Worm (Caenorhabditis elegans) whole organism, L3 larva: ENCODE measurements around the gene tsp-16.

Source experiments
- R02D3.7 ChIP-seq: fragments of 150-350 bp; optimal IDR thresholded peaks from 2 replicates; lab custom pipeline; 2014; ENCODE audit warnings: missing biosample characterization, missing genetic modification characterization
- ZK546.5 ChIP-seq: sonication (generic microtip); optimal IDR thresholded peaks from 2 replicates; lab custom pipeline; 2017; ENCODE audit warnings: missing biosample characterization, missing genetic modification characterization
- aly-2 ChIP-seq: fragments of 150-350 bp; optimal IDR thresholded peaks from 2 replicates; lab custom pipeline; 2014; ENCODE audit warnings: missing biosample characterization, missing genetic modification characterization
- ceh-82 ChIP-seq: fragments of 150-350 bp; optimal IDR thresholded peaks from 2 replicates; lab custom pipeline; 2014; ENCODE audit warnings: missing biosample characterization, missing genetic modification characterization
- daf-12 ChIP-seq: fragments of 150-350 bp; optimal IDR thresholded peaks from 2 replicates; lab custom pipeline; 2014; ENCODE audit warnings: missing biosample characterization, missing genetic modification reagents, missing genetic modification characterization
- egl-5 ChIP-seq: fragments of 150-350 bp; optimal IDR thresholded peaks from 2 replicates; lab custom pipeline; 2017; ENCODE audit warnings: missing biosample characterization, missing genetic modification reagents, missing genetic modification characterization, inconsistent platforms
- elt-2 ChIP-seq: sonication (generic microtip); optimal IDR thresholded peaks from 2 replicates; lab custom pipeline; 2016; ENCODE audit warnings: missing genetic modification reagents, mild to moderate bottlenecking, missing genetic modification characterization, missing compliant biosample characterization
- elt-3 ChIP-seq, 3 experiments: fragments of 150-350 bp in 1 of 3; sonication (generic microtip) in 2 of 3; optimal IDR thresholded peaks; 2 replicates in 2 of 3; 4 replicates in 1 of 3; lab custom pipeline; 2014 to 2017; ENCODE audit warnings: missing biosample characterization in 3 of 3, missing genetic modification characterization in 3 of 3
- fkh-10 ChIP-seq: sonication (generic microtip); optimal IDR thresholded peaks from 2 replicates; lab custom pipeline; 2017; ENCODE audit warnings: missing biosample characterization, missing genetic modification reagents, missing genetic modification characterization
- fkh-2 ChIP-seq: fragments of 150-350 bp; optimal IDR thresholded peaks from 2 replicates; lab custom pipeline; 2014; ENCODE audit warnings: missing biosample characterization, missing genetic modification reagents, missing genetic modification characterization
- jun-1 ChIP-seq: fragments of 150-350 bp; optimal IDR thresholded peaks from 2 replicates; lab custom pipeline; 2014; ENCODE audit warnings: missing biosample characterization, missing genetic modification reagents, missing genetic modification characterization
- lin-15B ChIP-seq: fragments of 150-350 bp; optimal IDR thresholded peaks from 2 replicates; lab custom pipeline; 2014; ENCODE audit warnings: missing biosample characterization, missing genetic modification characterization
- lin-39 ChIP-seq: fragments of 150-350 bp; optimal IDR thresholded peaks from 2 replicates; lab custom pipeline; 2018; ENCODE audit warnings: missing biosample characterization, missing genetic modification reagents, missing genetic modification characterization
- lsy-12 ChIP-seq: sonication (generic microtip); optimal IDR thresholded peaks from 2 replicates; lab custom pipeline; 2016; ENCODE audit warnings: mild to moderate bottlenecking, missing genetic modification characterization, missing compliant biosample characterization
- mml-1 ChIP-seq: fragments of 150-350 bp; sonication (generic microtip); optimal IDR thresholded peaks from 3 replicates; lab custom pipeline; 2014; ENCODE audit warnings: missing biosample characterization, missing genetic modification characterization
- nfya-1 ChIP-seq: sonication (generic microtip); optimal IDR thresholded peaks from 2 replicates; lab custom pipeline; 2017; ENCODE audit warnings: missing genetic modification characterization, mild to moderate bottlenecking, missing compliant biosample characterization, antibody characterized with exemption, moderate library complexity; ENCODE audit not compliant: insufficient read depth
- nhr-11 ChIP-seq: fragments of 150-350 bp; optimal IDR thresholded peaks from 2 replicates; lab custom pipeline; 2014; ENCODE audit warnings: missing biosample characterization, missing genetic modification characterization
- nhr-12 ChIP-seq: fragments of 150-350 bp; optimal IDR thresholded peaks from 2 replicates; lab custom pipeline; 2014; ENCODE audit warnings: missing biosample characterization, missing genetic modification characterization
- nhr-23 ChIP-seq: fragments of 150-350 bp; optimal IDR thresholded peaks from 2 replicates; lab custom pipeline; 2014; ENCODE audit warnings: missing biosample characterization, missing genetic modification reagents, missing genetic modification characterization
- nhr-237 ChIP-seq: fragments of 150-350 bp; optimal IDR thresholded peaks from 2 replicates; lab custom pipeline; 2014; ENCODE audit warnings: missing biosample characterization, missing genetic modification characterization
- nhr-25 ChIP-seq: sonication (generic microtip); optimal IDR thresholded peaks from 2 replicates; lab custom pipeline; 2017; ENCODE audit warnings: missing biosample characterization, missing genetic modification characterization
- nhr-43 ChIP-seq: sonication (generic microtip); optimal IDR thresholded peaks from 2 replicates; lab custom pipeline; 2016; ENCODE audit warnings: mild to moderate bottlenecking, missing genetic modification characterization, missing compliant biosample characterization; ENCODE audit not compliant: poor library complexity, severe bottlenecking
- nhr-76 ChIP-seq: fragments of 150-350 bp; sonication (generic microtip); optimal IDR thresholded peaks from 5 replicates; lab custom pipeline; 2014; ENCODE audit warnings: missing biosample characterization, missing genetic modification characterization
- nhr-77 ChIP-seq: fragments of 150-350 bp; optimal IDR thresholded peaks from 2 replicates; lab custom pipeline; 2014; ENCODE audit warnings: missing biosample characterization, missing genetic modification characterization
- pha-4 ChIP-seq: fragments of 150-350 bp; optimal IDR thresholded peaks from 2 replicates; lab custom pipeline; 2014; ENCODE audit warnings: missing biosample characterization, missing genetic modification reagents, missing genetic modification characterization
- pqm-1 ChIP-seq: fragments of 150-350 bp; optimal IDR thresholded peaks from 2 replicates; lab custom pipeline; 2017; ENCODE audit warnings: missing biosample characterization, missing genetic modification characterization, inconsistent platforms
- sea-2 ChIP-seq: fragments of 150-350 bp; sonication (generic microtip); optimal IDR thresholded peaks from 4 replicates; lab custom pipeline; 2014; ENCODE audit warnings: missing biosample characterization, missing genetic modification reagents, missing genetic modification characterization
- skn-1 ChIP-seq: fragments of 150-350 bp; optimal IDR thresholded peaks from 2 replicates; lab custom pipeline; 2014; ENCODE audit warnings: missing biosample characterization, missing genetic modification characterization
- unc-62 ChIP-seq: fragments of 150-350 bp; sonication (generic microtip); optimal IDR thresholded peaks from 4 replicates; lab custom pipeline; 2014; ENCODE audit warnings: missing biosample characterization, missing genetic modification reagents, missing genetic modification characterization
- zag-1 ChIP-seq: fragments of 150-350 bp; optimal IDR thresholded peaks from 2 replicates; lab custom pipeline; 2014; ENCODE audit warnings: missing biosample characterization, missing genetic modification characterization

The tsp-16 gene

DNA sequence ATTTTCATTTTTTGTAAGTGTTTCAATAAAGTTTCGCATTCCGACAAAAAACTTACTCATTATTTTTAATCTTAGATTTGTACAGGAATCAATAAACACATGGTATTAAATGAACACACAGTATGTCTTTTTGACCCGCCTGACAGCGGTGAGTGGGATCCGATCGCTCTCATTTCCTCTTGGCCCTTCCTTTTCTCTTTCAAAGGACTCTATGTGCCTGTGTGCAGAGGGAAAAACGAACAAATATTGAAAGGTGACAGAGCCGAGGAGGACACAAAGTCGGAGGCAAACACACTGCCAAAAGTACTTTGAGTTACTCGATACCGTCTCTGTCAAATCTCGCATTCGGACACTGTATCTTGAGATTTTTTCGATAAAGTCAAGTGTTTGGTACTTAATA, at the start of gene tsp-16, which contains the start of gene F01E11.20:
Gene tsp-16, minus strand, starts transcription at position 173 of the 400 bp plus-strand sequence.
Gene F01E11.20, minus strand, starts transcription at position 101 of the 400 bp plus-strand sequence.
- TF ChIP-seq fkh-2 (no peak), jun-1 (no peak), pha-4 (tag; lab: Kevin White, UChicago) (peak; percentile 70), nfya-1 (tag; lab: Kevin White, UChicago) (no peak), elt-2 (tag; lab: Kevin White, UChicago) (no peak), nhr-12 (tag; lab: Kevin White, UChicago) (no peak)
- TF ChIP-seq, all 47 proteins: peak for 1

- peak; percentile 77 for TF ChIP-seq fkh-10 (GFP tag; lab: Kevin White, UChicago)
- no peak for TF ChIP-seq nhr-237 (tag; lab: Kevin White, UChicago)
- TF ChIP-seq, all 47 proteins: peak for 1
Observed at ce11 chrX:7040760-7041159, 44.3 kb upstream of the tsp-16 start.

DNA sequence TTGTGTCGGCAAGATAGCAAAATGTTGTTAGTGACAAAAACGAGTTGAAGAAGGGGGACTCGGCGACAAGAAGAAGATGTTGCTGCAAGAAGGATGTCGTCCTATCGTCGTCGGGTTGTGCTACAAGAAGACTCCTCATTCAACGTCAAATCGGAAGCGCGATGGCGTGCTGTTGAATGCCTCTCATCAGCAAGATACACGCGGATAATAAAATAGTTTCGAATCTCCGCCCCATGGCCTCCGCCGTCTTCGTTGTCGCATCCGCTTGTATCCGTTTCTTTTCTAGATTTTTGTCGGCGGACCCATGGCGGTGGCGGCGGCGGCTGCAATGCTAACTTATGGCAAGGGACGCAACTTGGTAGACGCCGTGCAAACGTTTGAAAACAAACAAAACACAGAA, 41.6 kb upstream of the tsp-16 start:
- no peak for TF ChIP-seq nhr-43 (tag; lab: Kevin White, UChicago)
- TF ChIP-seq elt-3 (tag; optimal IDR thresholded peaks at IDR 0.05; lab: Kevin White, UChicago) = no peak
- no peak for TF ChIP-seq zag-1 (tag; lab: Kevin White, UChicago)
- no peak for TF ChIP-seq lsy-12 (tag; lab: Kevin White, UChicago)
- TF ChIP-seq unc-62 (GFP tag; lab: Kevin White, UChicago) = no peak
- TF ChIP-seq nhr-12 (tag; lab: Kevin White, UChicago) = no peak
- TF ChIP-seq lin-15B (tag; lab: Kevin White, UChicago) = no peak
- TF ChIP-seq pqm-1 (tag; lab: Kevin White, UChicago) = no peak
- no peak for TF ChIP-seq nhr-25 (tag; lab: Kevin White, UChicago)
- no peak for TF ChIP-seq egl-5
- no peak for TF ChIP-seq nhr-23
- no peak for TF ChIP-seq jun-1
- no peak for TF ChIP-seq nhr-77 (tag; lab: Kevin White, UChicago)
- no peak for TF ChIP-seq skn-1 (tag; lab: Kevin White, UChicago)
- TF ChIP-seq nhr-11 (tag; lab: Kevin White, UChicago) = no peak
- TF ChIP-seq aly-2 (tag; lab: Kevin White, UChicago) = no peak
- no peak for TF ChIP-seq nfya-1 (tag; lab: Kevin White, UChicago)

- TF ChIP-seq unc-62 (GFP tag; lab: Kevin White, UChicago) = no peak
- TF ChIP-seq nhr-77 (tag; lab: Kevin White, UChicago) = no peak
- TF ChIP-seq pqm-1 (tag; lab: Kevin White, UChicago) = no peak
- no peak for TF ChIP-seq sea-2 (GFP tag; lab: Kevin White, UChicago)
- TF ChIP-seq R02D3.7 (tag; lab: Kevin White, UChicago) = no peak
- TF ChIP-seq zag-1 (tag; lab: Kevin White, UChicago) = no peak
- no peak for TF ChIP-seq ZK546.5
- TF ChIP-seq egl-5 = no peak
- no peak for TF ChIP-seq nhr-76 (tag; lab: Kevin White, UChicago)
- no peak for TF ChIP-seq jun-1
- no peak for TF ChIP-seq lsy-12 (tag; lab: Kevin White, UChicago)
- no peak for TF ChIP-seq nhr-25 (tag; lab: Kevin White, UChicago)
- no peak for TF ChIP-seq ceh-82 (tag; lab: Kevin White, UChicago)
- no peak for TF ChIP-seq elt-3 (tag; optimal IDR thresholded peaks at IDR 0.05; lab: Kevin White, UChicago)
- no peak for TF ChIP-seq daf-12 (tag; lab: Kevin White, UChicago)
- TF ChIP-seq nhr-12 (tag; lab: Kevin White, UChicago) = no peak
- TF ChIP-seq, all 47 proteins: peak for 0
Observed at ce11 chrX:7035937-7036336, 39.5 kb upstream of the tsp-16 start, which contains the start of gene cest-19. TSS of gene cest-19 (minus strand) at chrX:7036037.

ce11 chrX:7033716-7034270, 37.4 kb upstream of the tsp-16 start:
- TF ChIP-seq mml-1 (tag; lab: Kevin White, UChicago) (no peak), lin-39 (tag; lab: Kevin White, UChicago) (peak; percentile 20), egl-5 (peak; percentile 10), fkh-10 (GFP tag; lab: Kevin White, UChicago) (peak; percentile 9)
